Worm (Caenorhabditis elegans) whole organism, mixed stage, embryonic: ENCODE data around the gene W09H1.4.

Source experiments
- cnd-1 ChIP-seq: fragments of 200-800 bp; sonication (Bioruptor generic); optimal IDR thresholded peaks from 2 replicates; lab custom pipeline; 2018; ENCODE audit warnings: mild to moderate bottlenecking, missing genetic modification characterization, missing compliant biosample characterization
- ham-2 ChIP-seq: fragments of 200-800 bp; sonication (Bioruptor generic); optimal IDR thresholded peaks from 2 replicates; lab custom pipeline; 2018; ENCODE audit warnings: mild to moderate bottlenecking, missing genetic modification characterization, missing compliant biosample characterization
- mep-1 ChIP-seq: fragments of 150-350 bp; optimal IDR thresholded peaks from 2 replicates; lab custom pipeline; 2017; ENCODE audit warnings: missing biosample characterization, missing genetic modification reagents, missing genetic modification characterization, inconsistent platforms
- nhr-12 ChIP-seq: fragments of 150-350 bp; optimal IDR thresholded peaks from 2 replicates; lab custom pipeline; 2014; ENCODE audit warnings: missing biosample characterization, missing genetic modification characterization
- nhr-2 ChIP-seq: fragments of 150-350 bp; optimal IDR thresholded peaks from 2 replicates; lab custom pipeline; 2014; ENCODE audit warnings: missing biosample characterization, missing genetic modification characterization
- pha-4 ChIP-seq: fragments of 150-350 bp; optimal IDR thresholded peaks from 2 replicates; lab custom pipeline; 2018; ENCODE audit warnings: missing biosample characterization, missing genetic modification reagents, missing genetic modification characterization
- unc-62 ChIP-seq: fragments of 150-350 bp; optimal IDR thresholded peaks from 2 replicates; lab custom pipeline; 2014; ENCODE audit warnings: missing biosample characterization, missing genetic modification reagents, missing genetic modification characterization

DNA sequence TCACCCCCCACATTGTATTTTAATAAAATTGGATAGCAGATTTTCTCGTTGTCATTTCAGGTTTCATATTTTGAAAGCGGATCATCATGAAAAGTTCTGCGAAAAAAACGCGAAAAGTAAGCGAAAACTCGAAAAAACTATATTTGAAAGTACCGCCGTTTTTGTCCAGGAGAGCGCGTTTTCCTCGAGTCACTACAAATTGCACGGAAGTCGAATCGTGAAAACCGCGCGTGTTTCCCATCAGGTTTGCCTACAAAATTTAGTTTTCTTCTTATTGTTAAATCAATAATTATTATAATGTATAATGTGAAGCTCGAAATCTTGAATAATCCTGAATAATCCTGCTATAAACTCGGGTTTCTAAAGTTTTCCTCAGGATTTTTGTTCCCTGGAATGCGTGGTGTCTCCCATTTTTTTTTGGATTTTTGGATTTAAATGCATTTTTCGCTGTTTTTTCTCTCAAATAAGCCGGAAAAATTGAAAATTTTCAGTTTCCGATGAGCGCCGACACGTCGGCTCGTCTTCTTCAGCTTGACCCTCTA is 16.4 kb downstream of the W09H1.4 start, which contains the start of gene btf-1:
- TF ChIP-seq pha-4, result no peak
- TF ChIP-seq unc-62 (GFP tag; lab: Kevin White, UChicago), result no peak
- peak; percentile 54 for TF ChIP-seq cnd-1
- TF ChIP-seq mep-1, result peak; percentile 13
- TF ChIP-seq nhr-2, result no peak
- no peak for TF ChIP-seq ham-2 (GFP tag; lab: Kevin White, UChicago)
- no peak for TF ChIP-seq nhr-12 (tag; lab: Kevin White, UChicago)
